Fruit fly (Drosophila melanogaster): Measurements from ENCODE around the gene CG42371.

The CG42371 gene

DNA sequence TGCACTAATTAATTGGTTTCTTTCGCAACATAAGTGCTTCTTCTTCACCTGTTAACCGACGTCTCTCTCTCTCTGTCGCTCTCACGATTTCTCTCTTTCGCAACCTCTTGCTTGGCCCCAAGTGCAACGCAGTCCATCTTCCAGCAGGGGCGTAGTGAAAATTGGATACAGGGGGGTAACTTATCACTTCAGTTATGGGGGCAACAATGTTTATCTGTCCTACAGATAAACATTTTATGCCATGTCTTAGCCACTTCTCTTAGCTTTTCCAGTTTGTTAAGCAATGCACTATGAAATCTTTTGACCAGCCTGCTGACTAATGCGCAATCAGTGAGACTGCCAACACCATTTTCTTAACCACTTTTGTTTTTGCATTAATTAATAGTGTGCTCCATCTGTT, 10.3 kb upstream of the CG42371 start (continued):
- TF ChIP-seq CG6689 (GFP tag; IDR thresholded peaks at IDR 0.05) (peak; percentile 62), CG3726 (GFP tag; IDR thresholded peaks at IDR 0.05) (0 out of 3 replicates have a peak, but pooled peaks have one; percentile 38), CG32532 (GFP tag; IDR thresholded peaks at IDR 0.05) (peak; percentile 29; the same call in 1 of the 2 replicates), dmrt99B (tag; optimal IDR thresholded peaks at IDR 0.05) (peak; percentile 72), Nf-YC (tag; optimal IDR thresholded peaks at IDR 0.05) (peak; percentile 30), zf30C (GFP tag; optimal IDR thresholded peaks at IDR 0.05) (no peak), Ada2b (GFP tag; IDR thresholded peaks at IDR 0.05) (peak; percentile 16; the same call in 1 of the 2 replicates), trem (tag; optimal IDR thresholded peaks at IDR 0.05) (peak; percentile 10), gem (tag; optimal IDR thresholded peaks at IDR 0.05) (peak; percentile 69), ab (GFP tag; optimal IDR thresholded peaks at IDR 0.05) (no peak), NfI (GFP tag; optimal IDR thresholded peaks at IDR 0.05) (peak; percentile 34), CG7372 (GFP tag; IDR thresholded peaks at IDR 0.05) (no peak), sisA (GFP tag; IDR thresholded peaks at IDR 0.05) (peak; percentile 59; the same call in 1 of the 2 replicates), CG1603 (tag; optimal IDR thresholded peaks at IDR 0.05) (peak; percentile 72), CG17568 (GFP tag; optimal IDR thresholded peaks at IDR 0.05) (peak; percentile 19), ATbp (GFP tag; optimal IDR thresholded peaks at IDR 0.05) (peak; percentile 68), CG1024 (GFP tag; IDR thresholded peaks at IDR 0.05) (peak; percentile 50; the same call in 1 of the 2 replicates), grau (tag; optimal IDR thresholded peaks at IDR 0.05) (peak; percentile 46), CG3281 (GFP tag; optimal IDR thresholded peaks at IDR 0.05) (peak; percentile 13), CG3995 (GFP tag; optimal IDR thresholded peaks at IDR 0.05) (no peak), Atf-2 (GFP tag; optimal IDR thresholded peaks at IDR 0.05) (peak; percentile 2), CG11398 (GFP tag; optimal IDR thresholded peaks at IDR 0.05) (peak; percentile 41), CG8290 (GFP tag; optimal IDR thresholded peaks at IDR 0.05) (no peak), CG8290 (tag; optimal IDR thresholded peaks at IDR 0.05) (peak in 1 of 2 experiments; percentile 60), CG32767 (GFP tag; IDR thresholded peaks at IDR 0.05) (peak; percentile 33; the same call in 1 of the 2 replicates), Rx (GFP tag; IDR thresholded peaks at IDR 0.05) (peak; percentile 60), az2 (GFP tag; optimal IDR thresholded peaks at IDR 0.05) (peak; percentile 33), CG6765 (GFP tag; optimal IDR thresholded peaks at IDR 0.05) (no peak), stc (GFP tag; IDR thresholded peaks at IDR 0.05) (peak; percentile 72; the same call in 1 of the 2 replicates), cwo (GFP tag; optimal IDR thresholded peaks at IDR 0.05) (peak; percentile 11), gcm (GFP tag; optimal IDR thresholded peaks at IDR 0.05) (peak; percentile 46), slbo (GFP tag; IDR thresholded peaks at IDR 0.05) (peak; percentile 64), nom (GFP tag; optimal IDR thresholded peaks at IDR 0.05) (peak; percentile 49), pnt (GFP tag; optimal IDR thresholded peaks at IDR 0.05) (peak; percentile 14), ssp (GFP tag; IDR thresholded peaks at IDR 0.05) (0 out of 2 replicates have a peak, but pooled peaks have one; percentile 13), CG3847 (GFP tag; IDR thresholded peaks at IDR 0.05) (no peak), CG13624 (GFP tag; optimal IDR thresholded peaks at IDR 0.05) (no peak), CG10267 (tag; optimal IDR thresholded peaks at IDR 0.05) (peak; percentile 9), tll (GFP tag; optimal IDR thresholded peaks at IDR 0.05) (no peak), CG8944 (GFP tag; optimal IDR thresholded peaks at IDR 0.05) (peak; percentile 34), lov (optimal IDR thresholded peaks at IDR 0.05) (no peak), lov (GFP tag; IDR thresholded peaks at IDR 0.05) (peak; percentile 25; the same call in 1 of the 3 replicates), E2f1 (GFP tag; IDR thresholded peaks at IDR 0.05) (peak; percentile 52; the same call in 1 of the 2 replicates), run (tag; optimal IDR thresholded peaks at IDR 0.05) (no peak), CG10979 (tag; optimal IDR thresholded peaks at IDR 0.05) (peak; percentile 28), Trl (optimal IDR thresholded peaks at IDR 0.05) (peak; percentile 43 to 50), Trl (GFP tag; optimal IDR thresholded peaks at IDR 0.05) (no peak), ttk (GFP tag; IDR thresholded peaks at IDR 0.05) (peak; percentile 31; the same call in 1 of the 2 replicates), lmd (GFP tag; IDR thresholded peaks at IDR 0.05) (peak; percentile 29; the same call in 1 of the 2 replicates), CG16863 (GFP tag; optimal IDR thresholded peaks at IDR 0.05) (peak; percentile 42), Xbp1 (GFP tag; optimal IDR thresholded peaks at IDR 0.05) (peak; percentile 54), Six4 (GFP tag; optimal IDR thresholded peaks at IDR 0.05) (peak; percentile 27)

All from whole organism, embryonic.